Fruit fly (Drosophila melanogaster): ENCODE measurements around the gene CG12402.

The CG12402 gene

DNA sequence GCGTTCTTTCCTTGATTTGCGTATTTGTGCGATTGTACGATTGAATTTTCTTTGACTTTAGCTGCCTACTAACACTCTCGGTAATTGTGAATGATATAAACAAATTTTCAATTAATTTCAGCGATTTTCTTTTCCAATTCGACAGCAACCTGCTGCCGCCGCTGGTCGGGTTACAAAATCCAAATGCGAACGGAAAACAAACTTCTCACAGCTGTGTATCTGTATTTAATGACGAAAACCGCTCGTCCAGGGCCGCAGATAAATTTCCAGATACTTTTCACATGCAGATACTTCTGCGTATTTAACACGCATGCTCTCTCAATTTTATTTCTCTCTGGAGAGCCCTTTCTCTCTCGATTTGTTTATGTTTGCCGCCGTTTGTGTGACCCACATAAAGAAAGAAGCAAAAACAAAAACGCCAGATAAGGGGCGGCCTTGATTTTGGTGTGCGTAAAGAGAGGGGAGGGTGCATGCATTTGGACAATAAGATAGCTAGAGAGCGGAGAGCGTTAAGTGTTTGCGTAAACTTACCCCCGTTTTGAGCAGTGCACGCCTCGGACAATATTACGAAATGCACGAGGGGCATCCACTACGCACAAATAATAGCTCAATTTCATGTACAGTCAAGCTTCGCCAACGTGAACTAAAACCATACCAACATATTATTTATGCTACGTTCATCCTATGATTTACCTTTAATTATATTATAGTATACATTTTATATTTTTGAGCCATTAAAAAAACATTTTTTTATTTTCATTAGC, at the start of gene CG12402:
Gene CG12402, minus strand, starts transcription at position 164 of the 764 bp plus-strand sequence.
- TF ChIP-seq CG17801 (GFP tag; optimal IDR thresholded peaks at IDR 0.05; ENCODE audit: partially characterized antibody), result no peak

DNA sequence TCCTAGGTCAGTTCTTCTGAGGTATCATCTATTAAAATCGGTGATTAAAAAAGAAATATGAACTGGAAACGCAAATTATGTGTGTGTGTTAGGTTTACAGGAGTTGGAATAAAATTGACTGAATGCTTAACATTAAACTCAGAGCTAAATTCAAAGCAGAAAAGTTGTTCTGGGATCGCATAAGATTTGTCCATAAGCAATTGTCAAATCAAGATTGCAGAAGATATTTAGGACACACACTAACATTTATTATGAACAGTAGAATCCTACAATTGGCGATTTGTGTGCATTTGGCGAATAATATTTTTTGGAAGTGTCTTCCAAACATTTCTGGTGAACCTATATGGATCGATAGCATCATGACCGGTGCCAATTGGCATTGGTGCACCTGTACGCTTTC, 49.2 kb upstream of the CG12402 start, which contains the start of gene CG31533:
Gene CG31533, minus strand, starts transcription at position 101 of the 400 bp plus-strand sequence.
- TF ChIP-seq CG17801 (GFP tag; optimal IDR thresholded peaks at IDR 0.05; ENCODE audit: partially characterized antibody), result no peak

- no peak for TF ChIP-seq CG17801 (GFP tag; optimal IDR thresholded peaks at IDR 0.05; ENCODE audit: partially characterized antibody)
Measured at dm6 chr3R:14154341-14154740, 46.2 kb upstream of the CG12402 start, which contains the start of gene CG44215. Gene CG44215, minus strand, starts transcription at chr3R:14154441.

- no peak for TF ChIP-seq CG17801 (GFP tag; optimal IDR thresholded peaks at IDR 0.05; ENCODE audit: partially characterized antibody)
Measured at dm6 chr3R:14153729-14154128, 45.6 kb upstream of the CG12402 start, which contains the start of gene Recs1. Gene Recs1, minus strand, starts transcription at chr3R:14153829.

- no peak for TF ChIP-seq CG17801 (GFP tag; optimal IDR thresholded peaks at IDR 0.05; ENCODE audit: partially characterized antibody)
Measured at dm6 chr3R:14152550-14152949, 44.4 kb upstream of the CG12402 start, which contains the start of gene CG42500. Gene CG42500, minus strand, starts transcription at chr3R:14152650.

DNA sequence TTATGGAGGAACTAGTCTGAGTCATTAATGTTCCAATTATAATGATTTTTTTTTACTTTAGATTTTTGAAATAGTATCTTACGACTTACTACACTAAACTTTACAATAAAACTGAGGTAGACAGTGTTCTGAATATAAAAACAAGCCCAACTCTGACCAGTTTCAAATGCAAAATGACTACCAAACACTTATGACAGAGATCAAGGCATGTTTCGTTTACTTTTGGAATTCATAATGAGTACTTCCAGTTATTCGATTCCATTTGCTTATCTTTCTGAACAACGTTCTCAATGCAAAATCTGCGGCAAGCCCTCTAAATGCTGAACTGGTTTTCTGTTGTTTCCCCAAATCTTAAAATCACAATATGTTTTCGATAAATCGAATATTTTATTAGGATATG, 43.7 kb upstream of the CG12402 start, which contains the start of gene CG14355:
Gene CG14355, minus strand, starts transcription at position 101 of the 400 bp plus-strand sequence.
- TF ChIP-seq CG17801 (GFP tag; optimal IDR thresholded peaks at IDR 0.05; ENCODE audit: partially characterized antibody), result no peak

DNA sequence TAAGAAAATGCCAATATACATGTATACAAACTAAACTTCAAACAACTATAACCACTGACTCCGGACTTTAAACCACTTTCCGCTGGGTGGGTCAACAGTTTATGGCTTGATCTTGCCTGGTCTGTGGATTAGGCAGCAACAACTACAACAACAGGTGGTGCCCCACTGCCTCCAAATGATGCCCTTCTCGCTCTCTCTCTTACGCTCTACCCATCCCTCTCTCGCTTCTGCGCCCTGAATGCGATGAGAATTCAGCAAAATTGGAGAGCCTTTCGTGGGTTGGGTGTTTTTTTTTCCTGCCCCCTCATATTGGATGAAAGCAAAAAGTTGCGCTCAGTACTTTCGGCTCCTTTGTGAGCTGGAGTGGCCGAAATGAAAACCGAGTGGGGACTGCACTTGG, 32.8 kb upstream of the CG12402 start:
- no peak for TF ChIP-seq CG17801 (GFP tag; optimal IDR thresholded peaks at IDR 0.05; ENCODE audit: partially characterized antibody)

DNA sequence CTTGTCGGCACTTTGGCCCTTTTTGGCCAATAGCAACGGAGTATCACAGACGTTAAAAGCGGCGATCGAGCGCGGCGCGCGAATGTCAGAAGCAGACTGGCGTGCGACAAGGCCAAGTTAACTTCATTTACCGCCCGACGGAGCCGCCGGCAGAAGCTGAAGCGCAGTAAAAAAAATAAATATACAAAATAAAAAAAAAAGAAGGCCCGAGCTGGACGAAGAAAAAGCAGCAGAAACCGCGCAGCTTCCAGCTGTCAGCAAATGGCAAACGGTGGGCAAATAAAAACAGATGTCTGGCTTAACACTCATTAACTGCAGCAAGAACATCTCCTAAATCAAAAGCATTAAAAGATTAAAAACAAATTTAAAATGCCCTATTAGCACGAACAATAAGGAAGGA, 23.9 kb upstream of the CG12402 start, which contains the start of gene CG14356:
Gene CG14356, minus strand, starts transcription at position 101 of the 400 bp plus-strand sequence.
- TF ChIP-seq CG17801 (GFP tag; optimal IDR thresholded peaks at IDR 0.05; ENCODE audit: partially characterized antibody), result no peak

- peak; percentile 93 for TF ChIP-seq CG17801 (GFP tag; optimal IDR thresholded peaks at IDR 0.05; ENCODE audit: partially characterized antibody)
Measured at dm6 chr3R:14125479-14126121, 17.5 kb upstream of the CG12402 start, which contains the start of the genes 140up and Polr2B. Gene 140up, minus strand, starts transcription at chr3R:14125548. Gene Polr2B, plus strand, starts transcription at chr3R:14125791.

dm6 chr3R:14122347-14122812, 14.3 kb upstream of the CG12402 start, which contains the start of the genes Abi and twf:
Gene Abi, minus strand, starts transcription at chr3R:14122420.
Gene twf, plus strand, starts transcription at chr3R:14122654.
- peak; percentile 34 for TF ChIP-seq CG17801 (GFP tag; optimal IDR thresholded peaks at IDR 0.05; ENCODE audit: partially characterized antibody)

DNA sequence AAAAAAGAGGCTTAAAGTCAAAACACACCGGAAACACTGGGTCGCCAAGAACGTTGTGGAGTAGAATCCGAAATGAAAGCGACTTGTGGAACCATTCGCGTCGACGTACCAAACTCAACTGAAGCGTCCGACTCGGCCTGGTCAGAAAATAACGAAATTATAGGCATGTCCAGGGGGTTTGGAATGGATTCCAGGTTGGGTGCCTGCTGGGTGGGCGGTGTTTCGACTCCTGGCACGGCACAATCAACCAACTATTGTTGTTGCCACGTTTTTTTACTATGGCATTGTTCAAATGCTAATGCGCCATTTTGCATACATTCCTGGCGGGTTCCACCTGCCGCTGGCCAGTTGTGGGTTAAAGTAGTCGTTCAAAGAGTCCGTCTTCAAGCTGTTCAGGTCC, 10.2 kb upstream of the CG12402 start, which contains the start of gene Kif19A:
Gene Kif19A, minus strand, starts transcription at position 101 of the 400 bp plus-strand sequence.
- TF ChIP-seq CG17801 (GFP tag; optimal IDR thresholded peaks at IDR 0.05; ENCODE audit: partially characterized antibody), result no peak

dm6 chr3R:14116088-14116487, 8.0 kb upstream of the CG12402 start:
- TF ChIP-seq CG17801 (GFP tag; optimal IDR thresholded peaks at IDR 0.05; ENCODE audit: partially characterized antibody), result no peak

dm6 chr3R:14112066-14112465, 3.9 kb upstream of the CG12402 start, which contains the start of gene CG14357:
Gene CG14357, minus strand, starts transcription at chr3R:14112166.
- no peak for TF ChIP-seq CG17801 (GFP tag; optimal IDR thresholded peaks at IDR 0.05; ENCODE audit: partially characterized antibody)

DNA sequence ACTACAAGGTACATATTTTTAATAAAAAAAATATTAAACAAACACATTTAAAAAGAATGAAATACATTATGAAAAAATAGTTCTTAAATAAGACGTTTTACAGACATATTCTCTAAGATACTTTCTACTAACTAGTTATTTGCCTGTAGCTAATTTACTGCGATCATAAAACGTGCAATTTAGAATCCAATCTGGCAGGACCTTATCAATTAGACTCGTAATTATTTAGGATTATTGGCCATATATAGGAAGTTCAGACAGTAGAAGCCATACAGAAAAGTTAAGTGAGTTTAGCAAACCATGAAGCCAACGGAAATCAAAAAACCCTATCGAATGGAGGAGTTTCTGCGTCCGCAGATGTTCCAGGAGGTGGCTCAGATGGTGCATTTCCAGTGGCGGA, 1.0 kb upstream of the CG12402 start, which contains the start of gene Or88a:
Gene Or88a, plus strand, starts transcription at position 301 of the 400 bp plus-strand sequence.
- no peak for TF ChIP-seq CG17801 (GFP tag; optimal IDR thresholded peaks at IDR 0.05; ENCODE audit: partially characterized antibody)

DNA sequence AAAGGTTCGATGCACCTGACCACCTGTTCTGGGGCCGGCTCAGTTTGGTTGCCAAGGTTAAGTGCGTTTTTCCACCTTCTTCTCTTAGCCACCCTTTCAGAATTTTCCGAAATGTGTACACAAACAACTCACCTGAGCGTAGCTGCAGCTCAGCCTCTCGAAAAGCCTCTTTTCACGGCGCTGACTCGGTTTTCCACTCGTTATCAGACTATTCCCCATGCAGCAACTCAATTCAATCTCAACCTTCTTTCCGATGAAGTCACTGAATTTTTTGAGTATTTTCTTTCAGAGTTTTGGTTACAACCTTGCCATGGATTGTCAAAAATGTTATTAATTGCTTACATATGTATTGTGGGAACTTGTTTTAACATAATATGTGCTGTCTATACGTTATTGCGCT, 524 bp downstream of the CG12402 start:
- no peak for TF ChIP-seq CG17801 (GFP tag; optimal IDR thresholded peaks at IDR 0.05; ENCODE audit: partially characterized antibody)

Measured in ovary, adult (tissue).